Fruit fly (Drosophila melanogaster) whole organism: ENCODE measurements around the gene SCAR.
A peak's percentile ranks its signal among the peaks of the same experiment; 100 is the strongest.

Experiments used
- CG8478 ChIP-seq: fragments of >200 bp; optimal IDR thresholded peaks from 2 replicates; lab custom pipeline; 2018; ENCODE audit warnings: inconsistent platforms
- Dll ChIP-seq: fragments of >200 bp; optimal IDR thresholded peaks from 2 replicates; lab custom pipeline; 2017
- pan ChIP-seq: fragments of >200 bp; optimal IDR thresholded peaks from 2 replicates; lab custom pipeline; 2017
- psq ChIP-seq: fragments of >200 bp; optimal IDR thresholded peaks from 2 replicates; lab custom pipeline; 2017

dm6 chr2L:10976864-10977586, 453 bp downstream of the SCAR start:
- TF ChIP-seq CG8478 (lab: Kevin White, UChicago) (no peak), psq (no peak), pan (lab: Kevin White, UChicago) (peak; percentile 46), Dll (no peak)
